Worm (Caenorhabditis elegans) whole organism, L3 larva: ENCODE results near the gene picd-1.

Experiments
- R02D3.7 ChIP-seq: fragments of 150-350 bp; optimal IDR thresholded peaks from 2 replicates; lab custom pipeline; 2014; ENCODE audit warnings: missing biosample characterization, missing genetic modification characterization
- aly-2 ChIP-seq: fragments of 150-350 bp; optimal IDR thresholded peaks from 2 replicates; lab custom pipeline; 2014; ENCODE audit warnings: missing biosample characterization, missing genetic modification characterization
- ceh-16 ChIP-seq: sonication (generic microtip); optimal IDR thresholded peaks from 2 replicates; lab custom pipeline; 2017; ENCODE audit warnings: missing biosample characterization, missing genetic modification characterization
- ceh-28 ChIP-seq: fragments of 150-350 bp; optimal IDR thresholded peaks from 2 replicates; lab custom pipeline; 2014; ENCODE audit warnings: missing biosample characterization, missing genetic modification reagents, missing genetic modification characterization
- ceh-9 ChIP-seq: sonication (generic microtip); optimal IDR thresholded peaks from 2 replicates; lab custom pipeline; 2018; ENCODE audit warnings: missing biosample characterization, missing genetic modification characterization
- egl-27 ChIP-seq: sonication (generic microtip); optimal IDR thresholded peaks from 4 replicates; lab custom pipeline; 2017; ENCODE audit warnings: missing biosample characterization, missing genetic modification reagents, missing genetic modification characterization
- egl-5 ChIP-seq: fragments of 150-350 bp; optimal IDR thresholded peaks from 2 replicates; lab custom pipeline; 2017; ENCODE audit warnings: missing biosample characterization, missing genetic modification reagents, missing genetic modification characterization, inconsistent platforms
- elt-2 ChIP-seq: sonication (generic microtip); optimal IDR thresholded peaks from 2 replicates; lab custom pipeline; 2016; ENCODE audit warnings: missing genetic modification reagents, mild to moderate bottlenecking, missing genetic modification characterization, missing compliant biosample characterization
- elt-3 ChIP-seq, 3 experiments: fragments of 150-350 bp in 1 of 3; sonication (generic microtip) in 2 of 3; optimal IDR thresholded peaks; 2 replicates in 2 of 3; 4 replicates in 1 of 3; lab custom pipeline; 2014 to 2017; ENCODE audit warnings: missing biosample characterization in 3 of 3, missing genetic modification characterization in 3 of 3
- eor-1 ChIP-seq, 2 experiments: fragments of 150-350 bp; optimal IDR thresholded peaks; 2 replicates each; lab custom pipeline; 2014 to 2018; ENCODE audit warnings: missing biosample characterization in 2 of 2, missing genetic modification characterization in 2 of 2
- fkh-10 ChIP-seq: sonication (generic microtip); optimal IDR thresholded peaks from 2 replicates; lab custom pipeline; 2017; ENCODE audit warnings: missing biosample characterization, missing genetic modification reagents, missing genetic modification characterization
- fkh-2 ChIP-seq: fragments of 150-350 bp; optimal IDR thresholded peaks from 2 replicates; lab custom pipeline; 2014; ENCODE audit warnings: missing biosample characterization, missing genetic modification reagents, missing genetic modification characterization
- fos-1 ChIP-seq: fragments of 150-350 bp; optimal IDR thresholded peaks from 2 replicates; lab custom pipeline; 2014; ENCODE audit warnings: missing biosample characterization, missing genetic modification characterization
- hmg-11 ChIP-seq: sonication (generic microtip); optimal IDR thresholded peaks from 2 replicates; lab custom pipeline; 2016; ENCODE audit warnings: missing genetic modification characterization, missing compliant biosample characterization
- jun-1 ChIP-seq: fragments of 150-350 bp; optimal IDR thresholded peaks from 2 replicates; lab custom pipeline; 2014; ENCODE audit warnings: missing biosample characterization, missing genetic modification reagents, missing genetic modification characterization
- lin-15B ChIP-seq: fragments of 150-350 bp; optimal IDR thresholded peaks from 2 replicates; lab custom pipeline; 2014; ENCODE audit warnings: missing biosample characterization, missing genetic modification characterization
- lin-39 ChIP-seq: fragments of 150-350 bp; optimal IDR thresholded peaks from 2 replicates; lab custom pipeline; 2018; ENCODE audit warnings: missing biosample characterization, missing genetic modification reagents, missing genetic modification characterization
- mdl-1 ChIP-seq: fragments of 150-350 bp; optimal IDR thresholded peaks from 2 replicates; lab custom pipeline; 2014; ENCODE audit warnings: missing biosample characterization, missing genetic modification characterization
- mml-1 ChIP-seq: fragments of 150-350 bp; sonication (generic microtip); optimal IDR thresholded peaks from 3 replicates; lab custom pipeline; 2014; ENCODE audit warnings: missing biosample characterization, missing genetic modification characterization
- nfya-1 ChIP-seq: sonication (generic microtip); optimal IDR thresholded peaks from 2 replicates; lab custom pipeline; 2017; ENCODE audit warnings: missing genetic modification characterization, mild to moderate bottlenecking, missing compliant biosample characterization, antibody characterized with exemption, moderate library complexity; ENCODE audit not compliant: insufficient read depth
- nhr-11 ChIP-seq: fragments of 150-350 bp; optimal IDR thresholded peaks from 2 replicates; lab custom pipeline; 2014; ENCODE audit warnings: missing biosample characterization, missing genetic modification characterization
- nhr-23 ChIP-seq: fragments of 150-350 bp; optimal IDR thresholded peaks from 2 replicates; lab custom pipeline; 2014; ENCODE audit warnings: missing biosample characterization, missing genetic modification reagents, missing genetic modification characterization
- nhr-25 ChIP-seq: sonication (generic microtip); optimal IDR thresholded peaks from 2 replicates; lab custom pipeline; 2017; ENCODE audit warnings: missing biosample characterization, missing genetic modification characterization
- nhr-28 ChIP-seq: fragments of 150-350 bp; optimal IDR thresholded peaks from 2 replicates; lab custom pipeline; 2014; ENCODE audit warnings: missing biosample characterization, missing genetic modification characterization
- nhr-43 ChIP-seq: sonication (generic microtip); optimal IDR thresholded peaks from 2 replicates; lab custom pipeline; 2016; ENCODE audit warnings: mild to moderate bottlenecking, missing genetic modification characterization, missing compliant biosample characterization; ENCODE audit not compliant: poor library complexity, severe bottlenecking
- nhr-67 ChIP-seq: fragments of 150-350 bp; optimal IDR thresholded peaks from 2 replicates; lab custom pipeline; 2014; ENCODE audit warnings: missing biosample characterization, missing genetic modification characterization
- nhr-76 ChIP-seq: fragments of 150-350 bp; sonication (generic microtip); optimal IDR thresholded peaks from 5 replicates; lab custom pipeline; 2014; ENCODE audit warnings: missing biosample characterization, missing genetic modification characterization
- pha-4 ChIP-seq: fragments of 150-350 bp; optimal IDR thresholded peaks from 2 replicates; lab custom pipeline; 2014; ENCODE audit warnings: missing biosample characterization, missing genetic modification reagents, missing genetic modification characterization
- pqm-1 ChIP-seq: fragments of 150-350 bp; optimal IDR thresholded peaks from 2 replicates; lab custom pipeline; 2017; ENCODE audit warnings: missing biosample characterization, missing genetic modification characterization, inconsistent platforms
- snpc-4 ChIP-seq: fragments of 150-350 bp; optimal IDR thresholded peaks from 2 replicates; lab custom pipeline; 2014; ENCODE audit warnings: missing biosample characterization, missing genetic modification characterization
- unc-62 ChIP-seq: fragments of 150-350 bp; sonication (generic microtip); optimal IDR thresholded peaks from 4 replicates; lab custom pipeline; 2014; ENCODE audit warnings: missing biosample characterization, missing genetic modification reagents, missing genetic modification characterization
- zag-1 ChIP-seq: fragments of 150-350 bp; optimal IDR thresholded peaks from 2 replicates; lab custom pipeline; 2014; ENCODE audit warnings: missing biosample characterization, missing genetic modification characterization
- ztf-4 ChIP-seq: fragments of 150-350 bp; optimal IDR thresholded peaks from 2 replicates; lab custom pipeline; 2014; ENCODE audit warnings: missing biosample characterization, missing genetic modification characterization

picd-1 gene

DNA sequence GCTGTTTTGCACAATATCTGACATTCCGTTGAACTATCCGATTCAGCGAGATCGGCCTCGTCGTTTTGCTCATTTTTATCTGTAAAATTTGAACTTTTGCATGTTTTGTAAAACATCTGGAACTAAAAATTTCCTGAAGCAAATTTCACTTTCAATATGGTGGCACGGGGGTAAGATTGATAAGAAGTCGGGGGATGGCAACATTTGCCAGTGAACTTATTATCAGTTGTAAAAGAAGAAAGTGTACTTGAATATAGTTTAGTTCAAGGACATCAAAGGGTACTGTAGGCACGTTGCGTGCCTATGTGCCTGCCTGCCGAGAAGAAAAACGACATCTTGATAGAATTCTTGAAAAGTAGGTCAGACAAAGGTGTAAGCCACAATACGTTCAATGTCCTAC is 46.7 kb downstream of the picd-1 start, which contains the start of gene W03F9.4:
W03F9.4 (minus strand) TSS at position 79 of the 400 bp plus-strand sequence.
- TF ChIP-seq eor-1 (tag; optimal IDR thresholded peaks at IDR 0.05; lab: Kevin White, UChicago): no peak
- no peak for TF ChIP-seq elt-2 (tag; lab: Kevin White, UChicago)
- TF ChIP-seq pqm-1: peak; percentile 45
- TF ChIP-seq, all 47 proteins: peak for 1

DNA sequence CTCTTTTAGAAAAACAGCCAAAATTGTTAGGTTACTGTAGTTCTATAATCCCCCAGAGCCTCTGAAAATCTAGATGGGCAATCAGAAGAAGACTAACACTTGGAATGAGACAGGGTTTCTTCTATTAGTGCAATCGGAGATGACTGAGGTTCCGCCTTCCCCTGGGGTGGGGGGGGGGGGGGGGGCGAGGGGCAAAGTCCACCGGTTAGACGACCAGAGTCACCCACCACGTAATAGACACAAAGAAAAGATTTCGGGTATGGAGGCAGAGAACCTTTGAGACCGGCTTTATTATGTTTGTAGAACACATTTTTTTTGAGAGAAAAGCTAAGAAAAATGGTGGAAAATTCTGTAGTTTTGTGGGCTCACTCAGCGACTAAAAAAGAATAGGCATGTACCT is 47.5 kb downstream of the picd-1 start:
- TF ChIP-seq hmg-11 (tag; lab: Kevin White, UChicago) (peak; percentile 31), ceh-9 (tag; lab: Kevin White, UChicago) (no peak)

ce11 chrV:153867-154266 is 49.2 kb downstream of the picd-1 start:
- TF ChIP-seq nfya-1 (no peak), ceh-28 (no peak), nhr-28 (tag; lab: Kevin White, UChicago) (no peak), zag-1 (tag; lab: Kevin White, UChicago) (no peak), aly-2 (tag; lab: Kevin White, UChicago) (no peak)

- peak; percentile 52 for TF ChIP-seq nhr-43
- no peak for TF ChIP-seq aly-2 (tag; lab: Kevin White, UChicago)
- TF ChIP-seq unc-62 (GFP tag; lab: Kevin White, UChicago): no peak
- no peak for TF ChIP-seq zag-1 (tag; lab: Kevin White, UChicago)
- TF ChIP-seq ceh-28: peak; percentile 9
- peak; percentile 16 for TF ChIP-seq hmg-11 (tag; lab: Kevin White, UChicago)
- no peak for TF ChIP-seq ceh-9 (tag; lab: Kevin White, UChicago)
- TF ChIP-seq nhr-76 (tag; lab: Kevin White, UChicago): no peak
- no peak for TF ChIP-seq R02D3.7 (tag; lab: Kevin White, UChicago)
- TF ChIP-seq elt-2 (tag; lab: Kevin White, UChicago): peak; percentile 18
- TF ChIP-seq pha-4 (tag; lab: Kevin White, UChicago): peak; percentile 41
- TF ChIP-seq nfya-1: peak; percentile 44
- TF ChIP-seq mdl-1 (tag; lab: Kevin White, UChicago): peak; percentile 66
- TF ChIP-seq nhr-11: no peak
- TF ChIP-seq lin-15B: peak; percentile 13
- TF ChIP-seq fos-1 (tag; lab: Kevin White, UChicago): no peak
- TF ChIP-seq ceh-16 (tag; lab: Kevin White, UChicago): no peak
- TF ChIP-seq ztf-4 (tag; lab: Kevin White, UChicago): no peak
- no peak for TF ChIP-seq nhr-67 (tag; lab: Kevin White, UChicago)
- TF ChIP-seq fkh-10 (GFP tag; lab: Kevin White, UChicago): no peak
- TF ChIP-seq, all 47 proteins: peak for 8
Observed at ce11 chrV:155215-155614, 50.6 kb downstream of the picd-1 start.

- TF ChIP-seq jun-1 (tag; lab: Kevin White, UChicago): no peak
- TF ChIP-seq unc-62 (GFP tag; lab: Kevin White, UChicago): no peak
- TF ChIP-seq fkh-10 (GFP tag; lab: Kevin White, UChicago): no peak
- TF ChIP-seq elt-2 (tag; lab: Kevin White, UChicago): no peak
- TF ChIP-seq nhr-25 (tag; lab: Kevin White, UChicago): no peak
- no peak for TF ChIP-seq ceh-9 (tag; lab: Kevin White, UChicago)
- TF ChIP-seq egl-27 (tag; lab: Kevin White, UChicago): no peak
- TF ChIP-seq nhr-67 (tag; lab: Kevin White, UChicago): no peak
- TF ChIP-seq nhr-28 (tag; lab: Kevin White, UChicago): no peak
- no peak for TF ChIP-seq mml-1 (tag; lab: Kevin White, UChicago)
- peak; percentile 64 for TF ChIP-seq nfya-1
- peak; percentile 42 for TF ChIP-seq pha-4 (tag; lab: Kevin White, UChicago)
- no peak for TF ChIP-seq fkh-2 (tag; lab: Kevin White, UChicago)
- peak; percentile 41 for TF ChIP-seq hmg-11 (tag; lab: Kevin White, UChicago)
- TF ChIP-seq ztf-4 (tag; lab: Kevin White, UChicago): no peak
- TF ChIP-seq fos-1 (tag; lab: Kevin White, UChicago): no peak
- no peak for TF ChIP-seq egl-5 (tag; lab: Kevin White, UChicago)
- TF ChIP-seq lin-39 (tag; lab: Kevin White, UChicago): peak; percentile 9
- no peak for TF ChIP-seq mdl-1 (tag; lab: Kevin White, UChicago)
- no peak for TF ChIP-seq ceh-28
- TF ChIP-seq nhr-11: no peak
- no peak for TF ChIP-seq elt-3 (tag; optimal IDR thresholded peaks at IDR 0.05; lab: Kevin White, UChicago)
- no peak for TF ChIP-seq R02D3.7 (tag; lab: Kevin White, UChicago)
- TF ChIP-seq snpc-4 (tag; lab: Kevin White, UChicago): peak; percentile 9
- peak; percentile 65 for TF ChIP-seq nhr-23
- TF ChIP-seq lin-15B: peak; percentile 66
- no peak for TF ChIP-seq eor-1 (tag; optimal IDR thresholded peaks at IDR 0.05; lab: Kevin White, UChicago)
Observed at ce11 chrV:156044-156869, 51.6 kb downstream of the picd-1 start, which contains the start of gene ttb-1. Gene ttb-1, plus strand, starts transcription at chrV:156819.
